Fruit fly (Drosophila melanogaster) whole organism, wandering third instar larva: ENCODE measurements around the gene alphaCOP.

Source experiments
- CG32264 ChIP-seq: fragments of 200-800 bp; sonication (Bioruptor generic); optimal IDR thresholded peaks from 2 replicates; lab custom pipeline; 2016; ENCODE audit warnings: missing biosample characterization, missing genetic modification characterization
- Hnf4 ChIP-seq: fragments of 200-800 bp; sonication (Bioruptor generic); optimal IDR thresholded peaks from 2 replicates; lab custom pipeline; 2016; ENCODE audit warnings: missing biosample characterization, mild to moderate bottlenecking, missing genetic modification characterization
- Hr83 ChIP-seq: fragments of 200-300 bp; sonication (Bioruptor generic); optimal IDR thresholded peaks from 2 replicates; lab custom pipeline; 2016; ENCODE audit warnings: missing biosample characterization, mild to moderate bottlenecking, missing genetic modification characterization, moderate library complexity; ENCODE audit not compliant: poor library complexity, severe bottlenecking
- Myc ChIP-seq: fragments of >200 bp; optimal IDR thresholded peaks from 2 replicates; lab custom pipeline; 2017
- Rel ChIP-seq, 2 experiments: fragments of 200-800 bp; sonication (Bioruptor generic) in 1 of 2; optimal IDR thresholded peaks; 2 replicates in 1 of 2; 3 replicates in 1 of 2; lab custom pipeline; 2016 to 2019; ENCODE audit warnings: mild to moderate bottlenecking in 2 of 2, missing biosample characterization in 2 of 2, missing genetic modification characterization in 2 of 2, moderate library complexity in 1 of 2
- br ChIP-seq: fragments of 200-800 bp; sonication (Bioruptor generic); optimal IDR thresholded peaks from 2 replicates; lab custom pipeline; 2016; ENCODE audit warnings: missing biosample characterization, missing genetic modification characterization
- dsf ChIP-seq: sonication (Bioruptor generic); optimal IDR thresholded peaks from 2 replicates; lab custom pipeline; 2016; ENCODE audit warnings: missing biosample characterization, missing genetic modification characterization, borderline replicate concordance
- rgr ChIP-seq: fragments of 200-800 bp; sonication (Bioruptor generic); optimal IDR thresholded peaks from 3 replicates; lab custom pipeline; 2016; ENCODE audit warnings: missing biosample characterization, mild to moderate bottlenecking, missing genetic modification characterization
- woc ChIP-seq: sonication (Bioruptor generic); optimal IDR thresholded peaks from 2 replicates; lab custom pipeline; 2016; ENCODE audit warnings: missing biosample characterization, mild to moderate bottlenecking, missing genetic modification characterization

- TF ChIP-seq dsf (no peak), CG32264 (no peak), rgr (no peak), Hnf4 (no peak), Rel (GFP tag; optimal IDR thresholded peaks at IDR 0.05; lab: Kevin White, UChicago) (no peak), Rel (tag; optimal IDR thresholded peaks at IDR 0.05; lab: Kevin White, UChicago) (no peak), Myc (lab: Kevin White, UChicago) (no peak), woc (GFP tag; lab: Kevin White, UChicago) (no peak), br (GFP tag; lab: Kevin White, UChicago) (no peak), Hr83 (no peak)
Measured at dm6 chr3L:1614465-1615084, 30.4 kb downstream of the alphaCOP start.
